Fruit fly (Drosophila melanogaster) S2 (cell line): ENCODE data around the gene Jasper.

Source experiments
- CG8478 ChIP-seq: fragments of >200 bp; optimal IDR thresholded peaks from 2 replicates; lab custom pipeline; 2018
- CTCF ChIP-seq, 2 experiments: fragments of >200 bp; optimal IDR thresholded peaks; 2 replicates each; lab custom pipeline; 2018

DNA sequence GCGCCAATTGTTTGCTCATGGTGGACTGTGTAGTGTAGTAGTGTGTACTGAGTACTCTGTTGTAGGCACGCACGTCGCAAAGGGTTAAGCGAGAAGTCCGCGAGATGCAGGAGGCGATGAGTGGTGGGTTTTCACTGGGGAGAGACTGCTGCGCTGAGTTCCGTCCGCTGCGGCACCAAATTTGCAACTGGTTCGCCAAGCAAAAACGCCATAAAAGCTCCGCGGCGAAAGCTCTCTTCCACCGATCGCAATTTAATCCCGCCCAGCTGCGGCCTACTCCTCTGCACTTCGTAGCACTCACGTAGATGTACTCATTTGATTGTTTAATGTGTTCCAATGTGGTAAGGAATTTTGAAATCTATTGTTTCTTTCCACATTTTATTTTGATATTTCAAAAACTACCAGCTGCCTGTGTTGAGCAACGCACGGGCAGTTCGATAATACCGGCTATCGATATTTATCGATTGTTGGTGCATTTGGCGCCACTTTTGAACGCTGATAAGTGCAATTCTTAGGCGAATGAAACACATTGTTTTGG, 37.3 kb upstream of the Jasper start, which contains the start of gene CG7920:
- TF ChIP-seq CG8478 (no peak), CTCF (optimal IDR thresholded peaks at IDR 0.05; lab: Kevin White, UChicago) (no peak)
